Worm (Caenorhabditis elegans) whole organism, L2 larva: ENCODE data around the gene C49C3.10.
A peak's percentile ranks its signal among the peaks of the same experiment; 100 is the strongest.

Experiments
- C34F6.9 ChIP-seq: fragments of 150-350 bp; optimal IDR thresholded peaks from 2 replicates; lab custom pipeline; 2014; ENCODE audit warnings: missing biosample characterization, missing genetic modification characterization
- F13H6.1 ChIP-seq: sonication (generic microtip); optimal IDR thresholded peaks from 2 replicates; lab custom pipeline; 2016; ENCODE audit warnings: missing genetic modification characterization, missing compliant biosample characterization
- Y55F3AM.14 ChIP-seq: fragments of 200-800 bp; sonication (Bioruptor generic); optimal IDR thresholded peaks from 2 replicates; lab custom pipeline; 2018; ENCODE audit warnings: mild to moderate bottlenecking, missing genetic modification characterization, missing compliant biosample characterization
- ZK546.5 ChIP-seq: sonication (generic microtip); optimal IDR thresholded peaks from 2 replicates; lab custom pipeline; 2017; ENCODE audit warnings: missing biosample characterization, missing genetic modification characterization
- alr-1 ChIP-seq: fragments of 150-350 bp; optimal IDR thresholded peaks from 2 replicates; lab custom pipeline; 2014; ENCODE audit warnings: missing biosample characterization, missing genetic modification characterization
- aly-2 ChIP-seq: fragments of 150-350 bp; optimal IDR thresholded peaks from 2 replicates; lab custom pipeline; 2014; ENCODE audit warnings: missing biosample characterization, missing genetic modification characterization
- blmp-1 ChIP-seq: sonication (generic microtip); optimal IDR thresholded peaks from 2 replicates; lab custom pipeline; 2017; ENCODE audit warnings: missing genetic modification characterization, mild to moderate bottlenecking, missing compliant biosample characterization, antibody characterized with exemption, moderate library complexity; ENCODE audit not compliant: insufficient read depth
- ceh-16 ChIP-seq: fragments of 150-350 bp; optimal IDR thresholded peaks from 2 replicates; lab custom pipeline; 2014; ENCODE audit warnings: missing biosample characterization, missing genetic modification characterization
- ceh-82 ChIP-seq: fragments of 150-350 bp; optimal IDR thresholded peaks from 2 replicates; lab custom pipeline; 2014; ENCODE audit warnings: missing biosample characterization, missing genetic modification characterization
- crh-2 ChIP-seq: sonication (generic microtip); optimal IDR thresholded peaks from 2 replicates; lab custom pipeline; 2017; ENCODE audit warnings: missing biosample characterization, missing genetic modification characterization
- dmd-4 ChIP-seq: sonication (generic microtip); optimal IDR thresholded peaks from 2 replicates; lab custom pipeline; 2017; ENCODE audit warnings: missing biosample characterization, missing genetic modification characterization
- egl-27 ChIP-seq: sonication (generic microtip); optimal IDR thresholded peaks from 3 replicates; lab custom pipeline; 2017; ENCODE audit warnings: missing biosample characterization, missing genetic modification reagents, missing genetic modification characterization
- elt-3 ChIP-seq: sonication (generic microtip); optimal IDR thresholded peaks from 2 replicates; lab custom pipeline; 2017; ENCODE audit warnings: missing biosample characterization, missing genetic modification characterization
- fos-1 ChIP-seq: fragments of 150-350 bp; optimal IDR thresholded peaks from 2 replicates; lab custom pipeline; 2014; ENCODE audit warnings: missing biosample characterization, missing genetic modification characterization
- lin-13 ChIP-seq: fragments of 150-350 bp; optimal IDR thresholded peaks from 2 replicates; lab custom pipeline; 2014; ENCODE audit warnings: missing biosample characterization, missing genetic modification reagents, missing genetic modification characterization
- lsy-2 ChIP-seq, 2 experiments: fragments of 150-350 bp in 1 of 2; sonication (generic microtip) in 1 of 2; optimal IDR thresholded peaks; 2 replicates each; lab custom pipeline; 2014 to 2017; ENCODE audit warnings: missing biosample characterization in 2 of 2, missing genetic modification characterization in 2 of 2
- mab-5 ChIP-seq: fragments of 150-350 bp; optimal IDR thresholded peaks from 2 replicates; lab custom pipeline; 2014; ENCODE audit warnings: missing biosample characterization, missing genetic modification characterization
- mbf-1 ChIP-seq: sonication (generic microtip); optimal IDR thresholded peaks from 2 replicates; lab custom pipeline; 2017; ENCODE audit warnings: missing biosample characterization, missing genetic modification characterization
- mdl-1 ChIP-seq, 2 experiments: fragments of 150-350 bp in 1 of 2; sonication (generic microtip) in 1 of 2; optimal IDR thresholded peaks; 2 replicates each; lab custom pipeline; 2017; ENCODE audit warnings: missing biosample characterization in 2 of 2, missing genetic modification characterization in 2 of 2
- nhr-10 ChIP-seq: sonication (generic microtip); optimal IDR thresholded peaks from 2 replicates; lab custom pipeline; 2017; ENCODE audit warnings: missing biosample characterization, missing genetic modification characterization
- nhr-11 ChIP-seq: fragments of 150-350 bp; optimal IDR thresholded peaks from 2 replicates; lab custom pipeline; 2014; ENCODE audit warnings: missing biosample characterization, missing genetic modification characterization
- nhr-12 ChIP-seq: fragments of 150-350 bp; optimal IDR thresholded peaks from 2 replicates; lab custom pipeline; 2014; ENCODE audit warnings: missing biosample characterization, missing genetic modification characterization
- nhr-129 ChIP-seq: fragments of 150-350 bp; optimal IDR thresholded peaks from 2 replicates; lab custom pipeline; 2014; ENCODE audit warnings: missing biosample characterization, missing genetic modification characterization
- nhr-21 ChIP-seq: fragments of 150-350 bp; optimal IDR thresholded peaks from 2 replicates; lab custom pipeline; 2014; ENCODE audit warnings: missing biosample characterization, missing genetic modification characterization
- nhr-237 ChIP-seq: fragments of 150-350 bp; optimal IDR thresholded peaks from 2 replicates; lab custom pipeline; 2014; ENCODE audit warnings: missing biosample characterization, missing genetic modification characterization
- nhr-25 ChIP-seq: fragments of 150-350 bp; sonication (generic microtip); optimal IDR thresholded peaks from 3 replicates; lab custom pipeline; 2014; ENCODE audit warnings: missing biosample characterization, missing genetic modification characterization
- nhr-6 ChIP-seq: fragments of 150-350 bp; optimal IDR thresholded peaks from 2 replicates; lab custom pipeline; 2014; ENCODE audit warnings: missing biosample characterization, missing genetic modification characterization
- nhr-77 ChIP-seq: fragments of 150-350 bp; optimal IDR thresholded peaks from 2 replicates; lab custom pipeline; 2014; ENCODE audit warnings: missing biosample characterization, missing genetic modification characterization
- peb-1 ChIP-seq: fragments of 150-350 bp; optimal IDR thresholded peaks from 2 replicates; lab custom pipeline; 2014; ENCODE audit warnings: missing biosample characterization, missing genetic modification characterization
- sma-9 ChIP-seq, 2 experiments: fragments of 150-350 bp in 1 of 2; sonication (generic microtip) in 1 of 2; optimal IDR thresholded peaks; 2 replicates each; lab custom pipeline; 2014 to 2016; ENCODE audit warnings: missing genetic modification characterization in 2 of 2, mild to moderate bottlenecking in 1 of 2, missing biosample characterization in 1 of 2, missing compliant biosample characterization in 1 of 2, missing genetic modification reagents in 1 of 2, moderate library complexity in 1 of 2
- snpc-4 ChIP-seq: fragments of 150-350 bp; optimal IDR thresholded peaks from 2 replicates; lab custom pipeline; 2014; ENCODE audit warnings: missing biosample characterization, missing genetic modification characterization
- unc-39 ChIP-seq: fragments of 150-350 bp; optimal IDR thresholded peaks from 2 replicates; lab custom pipeline; 2014; ENCODE audit warnings: missing biosample characterization, missing genetic modification characterization
- unc-55 ChIP-seq: fragments of 150-350 bp; sonication (generic microtip); optimal IDR thresholded peaks from 3 replicates; lab custom pipeline; 2014; ENCODE audit warnings: missing biosample characterization, missing genetic modification reagents, missing genetic modification characterization
- ztf-1 ChIP-seq: fragments of 200-800 bp; sonication (Bioruptor generic); conservative IDR thresholded peaks from 2 replicates; pipeline ENCODE4 v1.3.6; 2022; ENCODE audit warnings: missing genetic modification characterization, missing compliant biosample characterization
- ztf-11 ChIP-seq: sonication (generic microtip); optimal IDR thresholded peaks from 2 replicates; lab custom pipeline; 2017; ENCODE audit warnings: missing biosample characterization, missing genetic modification characterization
- ztf-4 ChIP-seq: fragments of 150-350 bp; optimal IDR thresholded peaks from 2 replicates; lab custom pipeline; 2014; ENCODE audit warnings: missing biosample characterization, missing genetic modification characterization

C49C3.10 gene

DNA sequence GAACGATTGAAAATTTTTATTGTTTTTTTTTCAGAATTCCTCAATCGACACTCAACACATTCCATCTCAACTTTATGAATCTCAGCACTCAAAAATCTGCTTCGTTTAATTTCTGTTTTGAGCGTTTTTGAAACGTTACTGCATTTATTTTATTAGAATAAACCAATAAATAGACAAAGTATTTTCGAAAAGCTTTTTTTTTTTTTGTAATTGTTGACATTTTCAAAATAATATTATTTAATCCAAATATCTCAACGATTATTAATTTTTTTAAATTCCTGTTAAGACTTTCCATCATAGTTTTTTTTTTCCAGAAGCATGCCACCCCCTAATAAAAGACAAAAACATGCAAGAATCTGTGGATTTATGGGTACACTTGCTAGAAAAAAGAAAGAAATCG is 6.5 kb downstream of the C49C3.10 start, which contains the start of gene C49C3.7:
Gene C49C3.7, plus strand, starts transcription at position 301 of the 400 bp plus-strand sequence.
- no peak for TF ChIP-seq unc-39
- no peak for TF ChIP-seq nhr-11 (tag; lab: Kevin White, UChicago)
- TF ChIP-seq ztf-4: no peak
- no peak for TF ChIP-seq nhr-6 (tag; lab: Kevin White, UChicago)
- no peak for TF ChIP-seq nhr-237 (tag; lab: Kevin White, UChicago)
- TF ChIP-seq crh-2 (tag; lab: Kevin White, UChicago): no peak
- TF ChIP-seq fos-1 (tag; lab: Kevin White, UChicago): no peak
- TF ChIP-seq nhr-77 (tag; lab: Kevin White, UChicago): no peak
- no peak for TF ChIP-seq mdl-1 (tag; optimal IDR thresholded peaks at IDR 0.05; lab: Kevin White, UChicago)
- no peak for TF ChIP-seq blmp-1 (tag; lab: Kevin White, UChicago)
- no peak for TF ChIP-seq alr-1 (tag; lab: Kevin White, UChicago)
- TF ChIP-seq snpc-4: no peak
- no peak for TF ChIP-seq peb-1 (tag; lab: Kevin White, UChicago)
- no peak for TF ChIP-seq dmd-4
- no peak for TF ChIP-seq F13H6.1

DNA sequence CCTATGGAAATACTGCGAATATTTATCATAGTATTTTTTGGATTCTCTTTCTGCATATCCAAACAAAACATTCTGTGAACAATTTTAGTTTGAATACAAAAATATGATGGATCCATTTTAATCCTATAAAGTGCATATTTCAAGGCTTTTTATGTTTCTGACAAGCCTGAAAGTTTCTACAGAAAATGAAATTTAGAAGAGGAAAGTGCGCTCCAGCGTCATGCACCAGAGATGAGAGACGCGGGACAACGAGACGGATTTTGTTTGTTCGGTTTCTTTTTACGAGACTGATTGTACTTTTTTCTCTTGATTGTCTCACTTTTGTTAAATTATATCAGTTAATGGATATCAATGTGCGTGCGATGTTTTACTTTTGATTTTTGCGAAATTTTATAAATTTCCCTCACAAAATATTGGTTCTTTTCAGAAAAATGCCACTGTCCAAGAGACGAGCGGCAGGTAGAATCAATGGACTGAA is 7.6 kb downstream of the C49C3.10 start, which contains the start of gene C49C3.6:
Gene C49C3.6, plus strand, starts transcription at position 428 of the 478 bp plus-strand sequence.
- TF ChIP-seq unc-55 (GFP tag; lab: Kevin White, UChicago): peak; percentile 29
- no peak for TF ChIP-seq mbf-1 (tag; lab: Kevin White, UChicago)
- peak; percentile 14 for TF ChIP-seq lin-13 (GFP tag; lab: Kevin White, UChicago)
- TF ChIP-seq lsy-2 (tag; optimal IDR thresholded peaks at IDR 0.05; lab: Kevin White, UChicago): peak in 1 of 2 experiments; percentile 36
- TF ChIP-seq sma-9 (GFP tag; optimal IDR thresholded peaks at IDR 0.05; lab: Kevin White, UChicago): no peak
- no peak for TF ChIP-seq sma-9 (tag; optimal IDR thresholded peaks at IDR 0.05; lab: Kevin White, UChicago)
- peak; percentile 31 for TF ChIP-seq C34F6.9 (tag; lab: Kevin White, UChicago)
- peak; percentile 12 for TF ChIP-seq nhr-25
- no peak for TF ChIP-seq nhr-10
- TF ChIP-seq nhr-11 (tag; lab: Kevin White, UChicago): no peak

- TF ChIP-seq peb-1 (tag; lab: Kevin White, UChicago) (no peak), C34F6.9 (tag; lab: Kevin White, UChicago) (peak; percentile 37)
- TF ChIP-seq, all 48 proteins: peak for 1
These were observed 9.9 kb downstream of the C49C3.10 start, which contains the start of gene ceh-88 for ce11 chrIV:17328834-17329233. Gene ceh-88 (plus strand): TSS chrIV:17329188.

ce11 chrIV:17320445-17320844 is 18.3 kb downstream of the C49C3.10 start, which contains the start of gene C49C3.4:
Gene C49C3.4 (plus strand): TSS chrIV:17320795.
- TF ChIP-seq fos-1 (tag; lab: Kevin White, UChicago) (peak; percentile 76), ZK546.5 (tag; lab: Kevin White, UChicago) (no peak)

DNA sequence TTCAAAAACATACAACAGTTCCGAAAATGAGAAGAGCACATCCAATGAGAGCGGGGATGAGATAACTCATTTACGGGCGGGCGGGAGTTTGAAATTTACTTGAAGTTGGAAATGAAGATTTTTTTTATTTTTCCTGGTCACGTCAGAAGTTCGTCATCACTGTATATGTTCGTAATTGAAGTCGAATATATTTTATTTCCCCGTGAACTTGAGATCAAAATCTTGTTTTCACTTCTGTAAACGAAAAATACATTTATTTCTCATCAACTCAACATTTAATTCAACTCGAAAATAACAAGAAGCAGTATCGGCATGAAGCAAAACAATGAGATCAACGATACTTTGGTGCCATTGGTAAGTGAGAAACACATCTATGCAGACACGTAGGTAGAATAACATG is 22.4 kb downstream of the C49C3.10 start, which contains the start of gene C49C3.20:
Gene C49C3.20, minus strand, starts transcription at position 101 of the 400 bp plus-strand sequence.
- TF ChIP-seq ztf-1 (no peak), nhr-12 (no peak), nhr-237 (tag; lab: Kevin White, UChicago) (no peak), nhr-77 (tag; lab: Kevin White, UChicago) (no peak), ceh-82 (tag; lab: Kevin White, UChicago) (no peak), crh-2 (tag; lab: Kevin White, UChicago) (no peak), ztf-11 (tag; lab: Kevin White, UChicago) (no peak), elt-3 (tag; lab: Kevin White, UChicago) (no peak), lin-13 (GFP tag; lab: Kevin White, UChicago) (no peak)

DNA sequence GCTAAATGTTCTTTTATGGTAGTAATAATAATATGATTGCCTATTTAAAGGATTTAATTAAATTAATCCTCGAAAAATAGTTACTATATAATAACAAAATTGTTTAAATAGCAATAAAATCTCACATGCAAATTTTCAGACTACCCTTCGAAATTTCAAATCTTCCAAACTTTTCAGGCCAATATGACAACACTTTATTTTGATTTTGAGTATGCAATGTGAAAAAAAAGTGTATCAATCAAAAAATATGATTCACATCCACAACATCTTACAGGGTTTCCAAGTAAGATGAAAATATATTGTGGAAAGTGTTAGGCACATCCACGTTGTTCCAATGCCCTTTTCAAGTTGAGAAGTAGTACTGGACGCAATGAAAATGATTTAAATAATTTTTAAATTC is 26.9 kb downstream of the C49C3.10 start, which contains the start of gene snf-9:
Gene snf-9, plus strand, starts transcription at position 301 of the 400 bp plus-strand sequence.
- TF ChIP-seq ztf-4 (no peak), ceh-82 (tag; lab: Kevin White, UChicago) (no peak), aly-2 (no peak), Y55F3AM.14 (no peak), egl-27 (no peak), ceh-16 (tag; lab: Kevin White, UChicago) (no peak), F13H6.1 (no peak), nhr-129 (no peak), mab-5 (no peak), peb-1 (tag; lab: Kevin White, UChicago) (no peak), blmp-1 (tag; lab: Kevin White, UChicago) (no peak), nhr-21 (no peak), lsy-2 (tag; optimal IDR thresholded peaks at IDR 0.05; lab: Kevin White, UChicago) (no peak)
